Fruit fly (Drosophila melanogaster): ENCODE results near the gene Cnx99A.

DNA sequence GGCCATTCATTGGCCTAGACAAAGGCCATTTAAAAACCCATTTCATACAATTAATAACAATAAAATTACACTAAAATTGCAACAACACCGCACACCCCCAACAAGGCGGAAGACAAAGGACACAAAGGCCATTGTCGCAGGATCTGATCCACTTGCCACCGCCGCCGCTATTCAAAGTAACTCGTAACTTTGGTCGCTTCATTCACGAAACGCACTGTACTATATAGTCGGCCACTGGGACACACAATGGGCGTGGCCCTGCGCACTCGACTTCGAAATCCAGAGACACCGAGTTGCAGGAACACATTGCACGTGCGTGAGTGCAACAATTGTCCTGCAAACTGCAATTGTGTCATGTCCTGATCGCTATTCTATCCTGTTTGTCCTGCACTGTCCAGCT, 26.0 kb downstream of the Cnx99A start:
- no peak for TF ChIP-seq CG9609 (GFP tag; optimal IDR thresholded peaks at IDR 0.05)
- no peak for TF ChIP-seq fd96Cb (tag; optimal IDR thresholded peaks at IDR 0.05)
- no peak for TF ChIP-seq croc (GFP tag; conservative IDR thresholded peaks at IDR 0.05)
